Fruit fly (Drosophila melanogaster) whole organism, embryonic: ENCODE results near the gene CG12112.

Experiments used
- CG10147 ChIP-seq: fragments of 200-800 bp; sonication (Bioruptor generic); optimal IDR thresholded peaks from 2 replicates; lab custom pipeline; 2019; ENCODE audit warnings: missing biosample characterization, mild to moderate bottlenecking, missing genetic modification characterization, moderate library complexity
- CG10321 ChIP-seq: fragments of 200-800 bp; sonication (Bioruptor generic); IDR thresholded peaks from 2 replicates; pipeline ENCODE4 v1.3.6; 2022; ENCODE audit warnings: missing biosample characterization, missing genetic modification characterization
- CG10462 ChIP-seq: fragments of 200-800 bp; sonication (Bioruptor generic); optimal IDR thresholded peaks from 2 replicates; lab custom pipeline; 2016; ENCODE audit warnings: missing biosample characterization, missing genetic modification characterization
- CG1233 ChIP-seq: fragments of 200-800 bp; sonication (Bioruptor generic); optimal IDR thresholded peaks from 4 replicates; lab custom pipeline; 2018; ENCODE audit warnings: missing biosample characterization, mild to moderate bottlenecking, missing genetic modification characterization
- CG17186 ChIP-seq: fragments of 200-800 bp; sonication (Bioruptor generic); optimal IDR thresholded peaks from 3 replicates; lab custom pipeline; 2017; ENCODE audit warnings: missing biosample characterization, missing genetic modification reagents, missing genetic modification characterization
- CG17802 ChIP-seq: fragments of 200-800 bp; sonication (Bioruptor generic); optimal IDR thresholded peaks from 2 replicates; lab custom pipeline; 2018; ENCODE audit warnings: missing biosample characterization, mild to moderate bottlenecking, missing genetic modification characterization, moderate library complexity
- CG18476 ChIP-seq: fragments of 200-800 bp; sonication (Bioruptor generic); optimal IDR thresholded peaks from 2 replicates; lab custom pipeline; 2016; ENCODE audit warnings: missing biosample characterization, mild to moderate bottlenecking, missing genetic modification characterization
- CG18599 ChIP-seq: fragments of 200-800 bp; sonication (Bioruptor generic); optimal IDR thresholded peaks from 3 replicates; lab custom pipeline; 2017; ENCODE audit warnings: missing biosample characterization, missing genetic modification characterization, mild to moderate bottlenecking, moderate library complexity, missing genetic modification reagents
- CG18764 ChIP-seq: fragments of 200-800 bp; sonication (Bioruptor generic); optimal IDR thresholded peaks from 3 replicates; lab custom pipeline; 2016; ENCODE audit warnings: missing biosample characterization, missing genetic modification characterization
- CG2120 ChIP-seq: fragments of 200-800 bp; sonication (Bioruptor generic); optimal IDR thresholded peaks from 3 replicates; lab custom pipeline; 2016; ENCODE audit warnings: missing biosample characterization, missing genetic modification characterization
- CG2129 ChIP-seq: fragments of 200-800 bp; sonication (Bioruptor generic); IDR thresholded peaks from 2 replicates; pipeline ENCODE4 v1.3.6; 2022; ENCODE audit warnings: missing biosample characterization, missing genetic modification characterization; ENCODE audit not compliant: partially characterized antibody
- CG3163 ChIP-seq: fragments of 200-800 bp; sonication (Bioruptor generic); optimal IDR thresholded peaks from 3 replicates; lab custom pipeline; 2016; ENCODE audit warnings: missing biosample characterization, missing genetic modification characterization
- CG4424 ChIP-seq: fragments of 200-800 bp; sonication (Bioruptor generic); optimal IDR thresholded peaks from 3 replicates; lab custom pipeline; 2016; ENCODE audit warnings: missing biosample characterization, missing genetic modification characterization
- CG4820 ChIP-seq: fragments of 200-800 bp; sonication (Bioruptor generic); optimal IDR thresholded peaks from 3 replicates; lab custom pipeline; 2016; ENCODE audit warnings: missing biosample characterization, missing genetic modification characterization
- CTCF ChIP-seq: fragments of 200-800 bp; sonication (Bioruptor generic); optimal IDR thresholded peaks from 2 replicates; lab custom pipeline; 2017; ENCODE audit warnings: missing biosample characterization, mild to moderate bottlenecking, missing genetic modification characterization, moderate library complexity
- Dp ChIP-seq: fragments of 200-800 bp; sonication (Bioruptor generic); optimal IDR thresholded peaks from 2 replicates; lab custom pipeline; 2018; ENCODE audit warnings: missing biosample characterization, mild to moderate bottlenecking, missing genetic modification characterization, moderate library complexity
- E2f2 ChIP-seq: fragments of 200-800 bp; sonication (Bioruptor generic); IDR thresholded peaks from 2 replicates; pipeline ENCODE4 v1.3.6; 2022; ENCODE audit warnings: missing biosample characterization, missing genetic modification characterization
- Elba2 ChIP-seq: fragments of 200-800 bp; sonication (Bioruptor generic); optimal IDR thresholded peaks from 3 replicates; lab custom pipeline; 2016; ENCODE audit warnings: missing biosample characterization, missing genetic modification characterization
- Fer3 ChIP-seq: fragments of 200-800 bp; sonication (Bioruptor generic); optimal IDR thresholded peaks from 2 replicates; lab custom pipeline; 2018; ENCODE audit warnings: missing biosample characterization, mild to moderate bottlenecking, missing genetic modification characterization, moderate library complexity
- HHEX ChIP-seq: fragments of 200-800 bp; sonication (Bioruptor generic); optimal IDR thresholded peaks from 3 replicates; lab custom pipeline; 2017; ENCODE audit warnings: missing biosample characterization, mild to moderate bottlenecking, missing genetic modification characterization, missing genetic modification reagents
- HmgD ChIP-seq: fragments of 200-800 bp; sonication (Bioruptor generic); optimal IDR thresholded peaks from 3 replicates; lab custom pipeline; 2016; ENCODE audit warnings: missing biosample characterization, missing genetic modification characterization
- Lim3 ChIP-seq: fragments of 200-800 bp; sonication (Bioruptor generic); IDR thresholded peaks from 2 replicates; pipeline ENCODE4 v1.3.6; 2022; ENCODE audit warnings: missing biosample characterization, missing genetic modification characterization
- MTF-1 ChIP-seq: fragments of 200-800 bp; sonication (Bioruptor generic); optimal IDR thresholded peaks from 2 replicates; lab custom pipeline; 2018; ENCODE audit warnings: missing biosample characterization, mild to moderate bottlenecking, missing genetic modification characterization, borderline replicate concordance
- Mrtf ChIP-seq: fragments of 200-800 bp; sonication (Bioruptor generic); IDR thresholded peaks from 3 replicates; pipeline ENCODE4 v1.3.6; 2022; ENCODE audit warnings: missing biosample characterization, missing genetic modification characterization
- Oaz ChIP-seq: fragments of 200-800 bp; sonication (Bioruptor generic); IDR thresholded peaks from 2 replicates; pipeline ENCODE4 v1.3.6; 2022; ENCODE audit warnings: missing biosample characterization, missing genetic modification characterization
- Side ChIP-seq: fragments of 200-800 bp; sonication (Bioruptor generic); optimal IDR thresholded peaks from 2 replicates; lab custom pipeline; 2016; ENCODE audit warnings: missing biosample characterization, missing genetic modification characterization
- Sry-β ChIP-seq: fragments of 200-800 bp; sonication (Bioruptor generic); optimal IDR thresholded peaks from 2 replicates; lab custom pipeline; 2018; ENCODE audit warnings: missing biosample characterization, mild to moderate bottlenecking, missing genetic modification characterization, moderate library complexity
- Taf1 ChIP-seq: fragments of 200-800 bp; sonication (Bioruptor generic); IDR thresholded peaks from 2 replicates; pipeline ENCODE4 v1.3.6; 2022; ENCODE audit warnings: missing biosample characterization, missing genetic modification characterization
- Usf ChIP-seq: fragments of 200-800 bp; sonication (Bioruptor generic); optimal IDR thresholded peaks from 2 replicates; lab custom pipeline; 2017; ENCODE audit warnings: missing genotype, missing biosample characterization, missing genetic modification characterization
- amos ChIP-seq: fragments of 200-800 bp; sonication (Bioruptor generic); IDR thresholded peaks from 2 replicates; pipeline ENCODE4 v1.3.6; 2022; ENCODE audit warnings: missing biosample characterization, missing genetic modification characterization; ENCODE audit not compliant: partially characterized antibody
- aop ChIP-seq: fragments of 200-800 bp; sonication (Bioruptor generic); IDR thresholded peaks from 2 replicates; pipeline ENCODE4 v1.3.6; 2022; ENCODE audit warnings: missing biosample characterization, missing genetic modification characterization
- bsh ChIP-seq, 2 experiments: fragments of 200-800 bp; sonication (Bioruptor generic); optimal IDR thresholded peaks; 2 replicates each; lab custom pipeline; 2017 to 2018; ENCODE audit warnings: mild to moderate bottlenecking in 2 of 2, missing biosample characterization in 2 of 2, missing genetic modification characterization in 2 of 2, moderate library complexity in 1 of 2
- cad ChIP-seq: fragments of >200 bp; optimal IDR thresholded peaks from 2 replicates; lab custom pipeline; 2017; ENCODE audit warnings: missing biosample characterization, missing genetic modification characterization
- cg ChIP-seq: fragments of 200-800 bp; sonication (Bioruptor generic); optimal IDR thresholded peaks from 3 replicates; lab custom pipeline; 2019; ENCODE audit warnings: missing biosample characterization, mild to moderate bottlenecking, missing genetic modification characterization, moderate library complexity
- dpn ChIP-seq, 2 experiments: fragments of 200-800 bp; sonication (Bioruptor generic); optimal IDR thresholded peaks; 3 replicates each; lab custom pipeline; 2016; ENCODE audit warnings: missing biosample characterization in 2 of 2, missing genetic modification characterization in 2 of 2
- ewg ChIP-seq: fragments of 200-800 bp; sonication (Bioruptor generic); optimal IDR thresholded peaks from 3 replicates; lab custom pipeline; 2017; ENCODE audit warnings: mild to moderate bottlenecking, missing biosample characterization, missing genetic modification reagents, missing genetic modification characterization
- exex ChIP-seq: fragments of 200-800 bp; sonication (Bioruptor generic); optimal IDR thresholded peaks from 4 replicates; lab custom pipeline; 2018; ENCODE audit warnings: missing biosample characterization, mild to moderate bottlenecking, missing genetic modification characterization, moderate library complexity
- hbn ChIP-seq: fragments of 200-800 bp; sonication (Bioruptor generic); IDR thresholded peaks from 2 replicates; pipeline ENCODE4 v1.3.6; 2022; ENCODE audit warnings: missing biosample characterization, missing genetic modification characterization; ENCODE audit not compliant: partially characterized antibody
- otp ChIP-seq: fragments of 200-800 bp; sonication (Bioruptor generic); IDR thresholded peaks from 3 replicates; pipeline ENCODE4, ENCODE4 v1.3.6; 2022; ENCODE audit warnings: missing biosample characterization, missing genetic modification characterization
- pita ChIP-seq: fragments of 200-800 bp; sonication (Bioruptor generic); optimal IDR thresholded peaks from 2 replicates; lab custom pipeline; 2017; ENCODE audit warnings: missing biosample characterization, mild to moderate bottlenecking, missing genetic modification characterization
- ro ChIP-seq: fragments of 200-800 bp; sonication (Bioruptor generic); IDR thresholded peaks from 2 replicates; pipeline ENCODE4 v1.3.6; 2022; ENCODE audit warnings: missing biosample characterization, missing genetic modification characterization
- sc ChIP-seq, 3 experiments: fragments of >200 bp in 2 of 3; fragments of 200-800 bp in 1 of 3; sonication (Bioruptor generic) in 1 of 3; optimal IDR thresholded peaks; 2 replicates in 2 of 3; 3 replicates in 1 of 3; lab custom pipeline; 2017; ENCODE audit warnings: mild to moderate bottlenecking in 1 of 3, missing biosample characterization in 1 of 3, missing genetic modification characterization in 1 of 3, missing genetic modification reagents in 1 of 3
- sqz ChIP-seq: fragments of 200-800 bp; sonication (Bioruptor generic); optimal IDR thresholded peaks from 3 replicates; lab custom pipeline; 2018; ENCODE audit warnings: missing biosample characterization, mild to moderate bottlenecking, missing genetic modification characterization
- tap ChIP-seq: fragments of 200-800 bp; optimal IDR thresholded peaks from 3 replicates; lab custom pipeline; 2019; ENCODE audit warnings: missing biosample characterization, mild to moderate bottlenecking, missing genetic modification characterization, moderate library complexity
- toy ChIP-seq: fragments of 200-800 bp; sonication (Bioruptor generic); IDR thresholded peaks from 2 replicates; pipeline ENCODE4 v1.3.6; 2022; ENCODE audit warnings: missing biosample characterization, missing genetic modification characterization
- tx ChIP-seq: fragments of 200-800 bp; sonication (Bioruptor generic); optimal IDR thresholded peaks from 2 replicates; lab custom pipeline; 2016; ENCODE audit warnings: missing biosample characterization, missing genetic modification characterization
- unpg ChIP-seq: fragments of 200-800 bp; sonication (Bioruptor generic); optimal IDR thresholded peaks from 3 replicates; lab custom pipeline; 2018; ENCODE audit warnings: missing biosample characterization, mild to moderate bottlenecking, missing genetic modification characterization, moderate library complexity
- zfh1 ChIP-seq: fragments of 200-800 bp; sonication (Bioruptor generic); IDR thresholded peaks from 3 replicates; pipeline ENCODE4 v1.3.6; 2022; ENCODE audit warnings: missing biosample characterization, missing genetic modification characterization

CG12112 gene

dm6 chrX:8561404-8562397 lies 1.7 kb upstream of the CG12112 start (continued):
- TF ChIP-seq amos (GFP tag; lab: Robert Waterston, UW) (peak; percentile 54; the same call in 1 of the 2 replicates), Mrtf (GFP tag; lab: Robert Waterston, UW) (no peak), HHEX (GFP tag; lab: Kevin White, UChicago) (peak; percentile 25), CG17186 (GFP tag; lab: Kevin White, UChicago) (peak; percentile 19), CG2129 (no peak), cg (GFP tag; lab: Kevin White, UChicago) (peak; percentile 89), CG3163 (GFP tag; lab: Kevin White, UChicago) (peak; percentile 24), CG18764 (GFP tag; lab: Kevin White, UChicago) (peak; percentile 11), zfh1 (peak; percentile 63; the same call in 2 of the 3 replicates), Dp (GFP tag; lab: Kevin White, UChicago) (no peak), toy (no peak), CTCF (GFP tag; lab: Kevin White, UChicago) (peak; percentile 4), dpn (GFP tag; optimal IDR thresholded peaks at IDR 0.05; lab: Kevin White, UChicago) (peak; percentile 43 to 52), HmgD (GFP tag; lab: Kevin White, UChicago) (no peak), Elba2 (GFP tag; lab: Kevin White, UChicago) (peak; percentile 79), exex (tag; lab: Kevin White, UChicago) (peak; percentile 51), unpg (GFP tag; lab: Kevin White, UChicago) (peak; percentile 28), Taf1 (GFP tag; lab: Robert Waterston, UW) (no peak), bsh (GFP tag; optimal IDR thresholded peaks at IDR 0.05; lab: Kevin White, UChicago) (peak in 1 of 2 experiments; percentile 6), otp (GFP tag; lab: Robert Waterston, UW) (peak; percentile 60; the same call in 1 of the 3 replicates), Fer3 (tag; lab: Kevin White, UChicago) (peak; percentile 9), sqz (GFP tag; lab: Kevin White, UChicago) (peak; percentile 24), CG10462 (GFP tag; lab: Kevin White, UChicago) (no peak), aop (GFP tag; lab: Robert Waterston, UW) (no peak), MTF-1 (peak; percentile 43), tx (GFP tag; lab: Kevin White, UChicago) (peak; percentile 28), ro (no peak), Side (GFP tag; lab: Kevin White, UChicago) (peak; percentile 56), E2f2 (GFP tag; lab: Robert Waterston, UW) (no peak), ewg (GFP tag; lab: Kevin White, UChicago) (no peak), sc (optimal IDR thresholded peaks at IDR 0.05; lab: Kevin White, UChicago) (no peak), sc (GFP tag; optimal IDR thresholded peaks at IDR 0.05; lab: Kevin White, UChicago) (no peak), hbn (GFP tag; lab: Robert Waterston, UW) (peak; percentile 39; the same call in 1 of the 2 replicates), CG4820 (GFP tag; lab: Kevin White, UChicago) (peak; percentile 41), CG10321 (GFP tag; lab: Robert Waterston, UW) (no peak), Lim3 (GFP tag; lab: Robert Waterston, UW) (no peak), Usf (no peak), CG18476 (GFP tag; lab: Kevin White, UChicago) (peak; percentile 8), CG2120 (peak; percentile 20), cad (GFP tag; lab: Kevin White, UChicago) (no peak), CG17802 (no peak), Sry-β (no peak), pita (GFP tag; lab: Kevin White, UChicago) (no peak), Oaz (GFP tag; lab: Robert Waterston, UW) (no peak), CG18599 (GFP tag; lab: Kevin White, UChicago) (peak; percentile 70), CG1233 (GFP tag; lab: Kevin White, UChicago) (peak; percentile 31), CG4424 (GFP tag; lab: Kevin White, UChicago) (peak; percentile 13), tap (tag; lab: Kevin White, UChicago) (no peak), CG10147 (GFP tag; lab: Kevin White, UChicago) (no peak)
